Worm (Caenorhabditis elegans): ENCODE results near the gene mpdu-1.

DNA sequence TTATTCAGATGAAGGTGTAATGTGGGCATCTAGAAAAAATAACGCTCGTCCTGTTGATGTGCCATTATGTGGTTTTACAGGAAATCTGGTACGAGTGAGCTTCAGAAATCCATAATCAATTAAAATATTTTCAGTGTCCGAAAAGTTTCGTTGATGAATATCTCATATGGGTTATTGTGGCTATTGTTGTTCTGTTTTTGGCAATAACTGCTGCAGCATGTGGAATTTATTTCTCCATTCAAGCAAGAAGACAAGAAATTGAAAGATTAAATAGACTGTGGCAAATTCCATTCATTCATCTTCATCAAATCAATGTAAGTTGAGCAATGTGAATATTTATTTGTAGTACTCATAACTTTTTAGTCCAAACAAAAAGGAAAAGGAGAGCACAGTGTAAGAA lies 30.3 kb upstream of the mpdu-1 start:
- TF ChIP-seq nhr-11 (tag; optimal IDR thresholded peaks at IDR 0.05) (no peak), unc-42 (tag; optimal IDR thresholded peaks at IDR 0.05) (no peak), Y22D7AL.16 (tag; optimal IDR thresholded peaks at IDR 0.05) (no peak), npax-4 (tag; optimal IDR thresholded peaks at IDR 0.05) (no peak), nfya-1 (tag; optimal IDR thresholded peaks at IDR 0.05) (no peak), lin-11 (tag; optimal IDR thresholded peaks at IDR 0.05) (no peak), elt-2 (tag; optimal IDR thresholded peaks at IDR 0.05) (no peak), unc-3 (GFP tag; conservative IDR thresholded peaks at IDR 0.05) (no peak), unc-3 (tag; optimal IDR thresholded peaks at IDR 0.05) (no peak), rnt-1 (tag; optimal IDR thresholded peaks at IDR 0.05) (no peak), fkh-10 (GFP tag; optimal IDR thresholded peaks at IDR 0.05) (no peak), pag-3 (tag; optimal IDR thresholded peaks at IDR 0.05; ENCODE audit: borderline replicate concordance) (no peak), K02D7.2 (tag; optimal IDR thresholded peaks at IDR 0.05) (no peak)

All from whole organism, late embryonic.